Fruit fly (Drosophila melanogaster) whole organism, adult: Measurements from ENCODE around the gene KLHL18.

Experiments
- CG11617 ChIP-seq: fragments of 200-800 bp; sonication (Bioruptor generic); optimal IDR thresholded peaks from 2 replicates; lab custom pipeline; 2017; ENCODE audit warnings: mild to moderate bottlenecking, missing biosample characterization, missing genetic modification reagents, missing genetic modification characterization
- CG12768 ChIP-seq: fragments of 200-800 bp; sonication (Bioruptor generic); optimal IDR thresholded peaks from 2 replicates; lab custom pipeline; 2017; ENCODE audit warnings: missing biosample characterization, missing genetic modification characterization, mild to moderate bottlenecking, moderate library complexity, missing genetic modification reagents
- CG14711 ChIP-seq: fragments of 200-800 bp; sonication (Bioruptor generic); optimal IDR thresholded peaks from 2 replicates; lab custom pipeline; 2018; ENCODE audit warnings: missing biosample characterization, mild to moderate bottlenecking, missing genetic modification characterization, moderate library complexity
- CG1620 ChIP-seq: fragments of 200-800 bp; sonication (Bioruptor generic); optimal IDR thresholded peaks from 2 replicates; lab custom pipeline; 2016; ENCODE audit warnings: missing biosample characterization, missing genetic modification characterization
- CG33017 ChIP-seq: fragments of 200-800 bp; sonication (Bioruptor generic); optimal IDR thresholded peaks from 2 replicates; lab custom pipeline; 2018; ENCODE audit warnings: missing biosample characterization, mild to moderate bottlenecking, missing genetic modification characterization, moderate library complexity
- CG5204 ChIP-seq: fragments of 200-800 bp; sonication (Bioruptor generic); optimal IDR thresholded peaks from 2 replicates; lab custom pipeline; 2016; ENCODE audit warnings: missing biosample characterization, missing genetic modification characterization
- CG7045 ChIP-seq: fragments of 200-800 bp; sonication (Bioruptor generic); optimal IDR thresholded peaks from 2 replicates; lab custom pipeline; 2017; ENCODE audit warnings: missing biosample characterization, mild to moderate bottlenecking, missing genetic modification characterization
- CG7101 ChIP-seq: fragments of 200-800 bp; sonication (Bioruptor generic); optimal IDR thresholded peaks from 2 replicates; lab custom pipeline; 2018; ENCODE audit warnings: missing biosample characterization, mild to moderate bottlenecking, missing genetic modification characterization, moderate library complexity
- Clk ChIP-seq: fragments of 200-800 bp; sonication (Bioruptor generic); optimal IDR thresholded peaks from 2 replicates; lab custom pipeline; 2017; ENCODE audit warnings: missing biosample characterization, missing genetic modification characterization
- Crg-1 ChIP-seq: fragments of 200-800 bp; sonication (Bioruptor generic); optimal IDR thresholded peaks from 2 replicates; lab custom pipeline; 2016; ENCODE audit warnings: missing biosample characterization, missing genetic modification characterization
- Hr96 ChIP-seq: fragments of 200-800 bp; sonication (Bioruptor generic); optimal IDR thresholded peaks from 2 replicates; lab custom pipeline; 2016; ENCODE audit warnings: missing biosample characterization, missing genetic modification characterization
- Mnt ChIP-seq: fragments of 200-800 bp; sonication (Bioruptor generic); optimal IDR thresholded peaks from 2 replicates; lab custom pipeline; 2016; ENCODE audit warnings: missing biosample characterization, mild to moderate bottlenecking, missing genetic modification characterization
- bab1 ChIP-seq: fragments of 200-800 bp; sonication (Bioruptor generic); optimal IDR thresholded peaks from 3 replicates; lab custom pipeline; 2019; ENCODE audit warnings: missing biosample characterization, mild to moderate bottlenecking, missing genetic modification characterization, moderate library complexity
- cic ChIP-seq: fragments of 200-800 bp; sonication (Bioruptor generic); optimal IDR thresholded peaks from 2 replicates; lab custom pipeline; 2017; ENCODE audit warnings: missing biosample characterization, mild to moderate bottlenecking, missing genetic modification characterization, moderate library complexity
- cnc ChIP-seq, 2 experiments: fragments of >200 bp; optimal IDR thresholded peaks; 2 replicates each; lab custom pipeline; 2017
- kay ChIP-seq: fragments of 200-800 bp; sonication (Bioruptor generic); peaks from one replicate; lab custom pipeline; 2016; ENCODE audit warnings: missing biosample characterization, missing genetic modification characterization, borderline replicate concordance
- ovo ChIP-seq: fragments of 200-800 bp; sonication (Bioruptor generic); optimal IDR thresholded peaks from 2 replicates; lab custom pipeline; 2016; ENCODE audit warnings: missing biosample characterization, missing genetic modification characterization
- pad ChIP-seq: fragments of 200-800 bp; sonication (Bioruptor generic); optimal IDR thresholded peaks from 3 replicates; lab custom pipeline; 2017; ENCODE audit warnings: missing biosample characterization, missing genetic modification characterization, mild to moderate bottlenecking, moderate library complexity, missing genetic modification reagents
- tj ChIP-seq: fragments of 200-800 bp; sonication (Bioruptor generic); optimal IDR thresholded peaks from 3 replicates; lab custom pipeline; 2017; ENCODE audit warnings: missing biosample characterization, mild to moderate bottlenecking, missing genetic modification characterization, moderate library complexity
- toe ChIP-seq: fragments of 200-800 bp; sonication (Bioruptor generic); optimal IDR thresholded peaks from 2 replicates; lab custom pipeline; 2016; ENCODE audit warnings: missing biosample characterization, missing genetic modification characterization

The KLHL18 gene

DNA sequence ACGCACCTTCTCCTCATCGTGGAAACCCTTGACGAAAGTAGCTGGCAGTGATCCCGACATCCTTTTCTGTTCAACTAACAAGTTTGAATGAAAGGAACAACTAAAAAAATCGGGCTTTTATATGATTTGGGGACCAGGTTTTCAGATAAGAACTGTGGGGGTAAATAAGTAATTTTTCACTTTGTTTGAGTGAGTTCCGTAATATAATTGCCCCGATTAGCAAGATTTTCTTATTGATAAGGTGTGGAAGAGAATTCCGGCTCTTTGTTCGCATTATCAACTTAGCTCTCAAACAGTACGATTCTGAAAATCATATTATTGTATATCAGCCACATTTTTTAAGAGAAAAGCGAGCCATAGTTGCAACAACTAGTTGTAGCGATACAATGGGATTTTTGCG, 28.3 kb downstream of the KLHL18 start, which contains the start of gene CG12224:
CG12224 (minus strand) TSS at position 101 of the 400 bp plus-strand sequence.
- TF ChIP-seq toe (no peak), CG1620 (GFP tag; lab: Kevin White, UChicago) (no peak), CG12768 (GFP tag; lab: Kevin White, UChicago) (no peak), cic (GFP tag; lab: Kevin White, UChicago) (no peak), bab1 (GFP tag; lab: Kevin White, UChicago) (no peak), CG7045 (GFP tag; lab: Kevin White, UChicago) (no peak), CG5204 (GFP tag; lab: Kevin White, UChicago) (no peak), CG33017 (no peak), Crg-1 (GFP tag; lab: Kevin White, UChicago) (no peak), CG11617 (GFP tag; lab: Kevin White, UChicago) (no peak), cnc (optimal IDR thresholded peaks at IDR 0.05; lab: Kevin White, UChicago) (no peak), ovo (GFP tag; lab: Kevin White, UChicago) (no peak), pad (GFP tag; lab: Kevin White, UChicago) (no peak), Mnt (GFP tag; lab: Kevin White, UChicago) (no peak), kay (GFP tag; lab: Kevin White, UChicago) (no peak), Hr96 (GFP tag; lab: Kevin White, UChicago) (no peak), CG14711 (tag; lab: Kevin White, UChicago) (no peak), Clk (no peak), tj (GFP tag; lab: Kevin White, UChicago) (no peak)

DNA sequence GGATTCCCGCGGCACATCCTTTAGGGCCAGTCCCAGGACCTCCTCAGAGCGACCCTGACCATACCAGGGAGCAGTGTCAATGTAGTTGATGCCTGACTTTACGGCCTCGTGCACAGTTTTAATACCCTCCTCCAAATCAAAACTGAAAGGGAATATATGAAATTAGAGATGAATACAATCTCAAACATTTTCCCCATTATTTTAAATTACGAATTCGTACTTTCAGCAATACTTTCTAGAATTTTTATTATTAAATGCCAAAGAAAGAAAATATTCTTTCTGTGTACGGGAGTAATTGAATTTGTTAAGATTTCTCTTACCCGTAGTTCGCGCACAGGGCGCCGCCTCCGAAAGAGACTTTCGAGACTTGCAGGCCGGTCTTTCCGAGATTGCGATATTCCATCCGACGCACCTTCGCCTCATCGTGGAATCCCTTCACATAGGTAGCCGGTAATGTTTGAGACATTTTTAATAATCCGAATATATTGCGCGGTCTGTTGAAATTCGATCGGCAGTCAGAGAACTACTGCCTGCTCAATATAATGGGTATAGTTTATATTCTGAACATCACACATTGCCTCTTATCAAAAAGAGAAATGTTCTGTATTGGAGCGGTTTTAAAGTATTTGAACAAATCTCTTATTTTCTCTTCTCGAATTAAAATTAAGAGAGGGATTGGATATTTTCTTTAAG, 30.2 kb downstream of the KLHL18 start, which contains the start of gene CG18547:
CG18547 (minus strand) TSS at position 512 of the 693 bp plus-strand sequence.
- TF ChIP-seq CG14711 (tag; lab: Kevin White, UChicago) (peak; percentile 25), toe (no peak), cnc (optimal IDR thresholded peaks at IDR 0.05; lab: Kevin White, UChicago) (no peak), CG11617 (GFP tag; lab: Kevin White, UChicago) (no peak)

DNA sequence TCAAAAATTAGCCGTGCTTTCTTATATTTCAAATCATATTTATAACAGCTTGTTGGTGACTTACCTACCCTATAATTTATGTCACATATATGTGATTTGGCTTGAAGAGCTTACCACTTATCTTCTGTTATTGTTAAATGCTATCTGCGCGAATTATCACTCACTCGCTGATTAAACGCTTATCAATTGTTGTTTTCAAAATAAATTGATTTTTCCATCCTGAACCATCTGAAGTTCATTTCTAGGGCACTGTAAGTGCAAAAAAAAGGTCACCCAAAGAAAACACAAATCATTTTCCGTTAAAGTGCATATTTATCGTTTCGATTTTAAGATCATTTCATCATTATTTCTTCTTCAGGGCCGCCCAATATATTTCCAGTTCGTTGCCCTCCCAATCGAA, 32.0 kb downstream of the KLHL18 start:
- TF ChIP-seq tj (GFP tag; lab: Kevin White, UChicago), result no peak
- no peak for TF ChIP-seq bab1 (GFP tag; lab: Kevin White, UChicago)
- TF ChIP-seq kay (GFP tag; lab: Kevin White, UChicago), result peak; percentile 37

DNA sequence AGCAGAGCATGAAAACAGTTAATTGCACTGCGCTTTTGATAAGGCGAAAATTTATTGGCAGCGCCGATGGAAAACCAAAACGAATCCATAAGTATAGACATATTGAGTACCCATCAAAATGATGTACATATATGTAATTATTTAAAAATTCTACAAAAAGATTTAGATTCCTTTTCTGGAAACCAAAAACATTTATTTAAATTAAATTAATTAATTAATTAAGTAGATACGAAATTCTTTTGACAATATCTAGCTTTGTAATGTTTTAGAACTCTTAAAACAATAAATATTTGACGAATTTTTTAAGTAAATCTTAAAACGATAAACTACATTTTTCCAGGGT, 32.9 kb downstream of the KLHL18 start:
- TF ChIP-seq cic (GFP tag; lab: Kevin White, UChicago) (no peak), kay (GFP tag; lab: Kevin White, UChicago) (peak; percentile 70)

DNA sequence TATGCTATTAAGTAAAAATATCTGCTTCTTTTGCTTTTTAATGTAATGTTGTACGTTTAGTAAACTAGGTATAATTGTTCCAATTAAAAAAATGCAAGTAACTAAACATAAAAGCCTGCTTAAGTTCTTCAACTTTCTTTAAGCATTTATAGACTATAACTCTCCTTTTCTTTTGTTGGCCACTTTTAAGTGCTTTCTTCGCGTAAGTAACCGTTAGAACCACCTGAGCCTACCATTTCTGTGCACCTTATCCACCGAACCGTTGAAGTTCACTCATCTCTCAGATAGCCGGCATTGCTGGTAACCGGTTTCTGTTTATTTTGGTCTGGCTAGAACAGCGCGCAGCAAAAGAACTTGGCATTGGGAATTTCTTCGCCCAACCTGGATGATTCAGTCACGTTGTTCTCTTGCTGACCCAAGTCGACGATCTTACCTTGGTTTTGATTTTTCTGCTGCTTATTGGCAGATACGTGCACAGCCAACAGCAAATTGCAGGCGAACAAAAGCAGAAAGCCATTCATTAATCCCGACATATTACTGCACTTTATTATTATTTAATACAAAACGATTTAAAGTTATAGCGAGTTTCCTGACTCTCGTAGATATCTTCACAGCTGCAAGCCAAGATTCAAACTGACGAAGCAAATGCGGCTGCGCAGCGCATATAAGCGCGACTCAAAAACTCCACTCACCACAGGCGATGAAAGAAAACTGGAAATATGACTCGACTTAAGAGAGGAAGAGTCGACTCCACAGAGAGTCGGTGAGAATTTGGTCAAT, 33.5 kb downstream of the KLHL18 start, which contains the start of gene CG10005:
CG10005 (minus strand) TSS at position 642 of the 780 bp plus-strand sequence.
- TF ChIP-seq CG14711 (tag; lab: Kevin White, UChicago), result no peak
- no peak for TF ChIP-seq CG7045 (GFP tag; lab: Kevin White, UChicago)
- no peak for TF ChIP-seq toe
- no peak for TF ChIP-seq CG7101 (tag; lab: Kevin White, UChicago)
- TF ChIP-seq cnc (optimal IDR thresholded peaks at IDR 0.05; lab: Kevin White, UChicago), result no peak
- TF ChIP-seq cic (GFP tag; lab: Kevin White, UChicago), result no peak
- no peak for TF ChIP-seq bab1 (GFP tag; lab: Kevin White, UChicago)
- TF ChIP-seq ovo (GFP tag; lab: Kevin White, UChicago), result no peak

DNA sequence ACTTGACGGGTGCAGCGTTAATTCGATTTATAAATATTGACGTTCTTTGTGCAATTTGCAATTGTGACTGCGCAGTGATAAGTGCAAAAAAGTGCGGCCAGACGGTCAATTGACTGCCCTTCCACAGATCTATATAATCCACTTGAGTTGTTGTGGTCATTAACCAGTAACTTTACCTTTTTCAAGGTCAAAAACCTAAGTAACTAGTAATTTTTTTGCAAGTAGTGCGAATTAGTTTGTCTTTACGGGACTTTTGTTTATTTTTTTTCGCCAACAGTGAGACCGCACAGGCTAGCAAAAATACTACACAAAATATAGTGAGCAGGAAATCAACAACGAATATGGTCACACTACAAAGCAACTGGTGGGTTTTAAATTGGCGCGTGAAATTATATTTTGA, 35.6 kb downstream of the KLHL18 start, which contains the start of gene Tango9:
Tango9 (minus strand) TSS at position 280 of the 400 bp plus-strand sequence.
- TF ChIP-seq tj (GFP tag; lab: Kevin White, UChicago) (peak; percentile 52), ovo (GFP tag; lab: Kevin White, UChicago) (peak; percentile 33), CG1620 (GFP tag; lab: Kevin White, UChicago) (no peak), CG14711 (tag; lab: Kevin White, UChicago) (peak; percentile 32), pad (GFP tag; lab: Kevin White, UChicago) (no peak), CG12768 (GFP tag; lab: Kevin White, UChicago) (peak; percentile 42), Mnt (GFP tag; lab: Kevin White, UChicago) (peak; percentile 43), toe (no peak), cic (GFP tag; lab: Kevin White, UChicago) (peak; percentile 49), CG33017 (peak; percentile 16), bab1 (GFP tag; lab: Kevin White, UChicago) (peak; percentile 40), Clk (no peak), CG7101 (tag; lab: Kevin White, UChicago) (peak; percentile 31)
